Worm (Caenorhabditis elegans): ENCODE measurements around the gene mrck-1.

ce11 chrV:6243260-6243659 lies 23.8 kb downstream of the mrck-1 start:
- TF ChIP-seq B0261.1 (tag; optimal IDR thresholded peaks at IDR 0.05) (no peak), nhr-120 (GFP tag; IDR thresholded peaks at IDR 0.05) (no peak), aptf-2 (GFP tag; conservative IDR thresholded peaks at IDR 0.05) (no peak), madf-3 (GFP tag; IDR thresholded peaks at IDR 0.05) (no peak), him-1 (tag; optimal IDR thresholded peaks at IDR 0.05) (no peak), Y79H2A.3 (GFP tag; conservative IDR thresholded peaks at IDR 0.05) (no peak), rcor-1 (GFP tag; IDR thresholded peaks at IDR 0.05) (no peak), F55B11.4 (tag; optimal IDR thresholded peaks at IDR 0.05; ENCODE audit: borderline replicate concordance, insufficient read depth) (no peak)
